Fruit fly (Drosophila melanogaster) Kc167 (cell line): ENCODE data around the gene CG11970.

Experiments used
- Myc ChIP-seq: fragments of >200 bp; optimal IDR thresholded peaks from 2 replicates; lab custom pipeline; 2017; ENCODE audit warnings: missing external identifiers
- Sin3A ChIP-seq: fragments of >200 bp; optimal IDR thresholded peaks from 2 replicates; lab custom pipeline; 2018; ENCODE audit warnings: missing external identifiers
- h ChIP-seq: fragments of >200 bp; optimal IDR thresholded peaks from 3 replicates; lab custom pipeline; 2018; ENCODE audit warnings: missing external identifiers
- insv ChIP-seq: fragments of >200 bp; optimal IDR thresholded peaks from 3 replicates; lab custom pipeline; 2018; ENCODE audit warnings: missing external identifiers
- psq ChIP-seq: fragments of >200 bp; optimal IDR thresholded peaks from 2 replicates; lab custom pipeline; 2017; ENCODE audit warnings: missing external identifiers

DNA sequence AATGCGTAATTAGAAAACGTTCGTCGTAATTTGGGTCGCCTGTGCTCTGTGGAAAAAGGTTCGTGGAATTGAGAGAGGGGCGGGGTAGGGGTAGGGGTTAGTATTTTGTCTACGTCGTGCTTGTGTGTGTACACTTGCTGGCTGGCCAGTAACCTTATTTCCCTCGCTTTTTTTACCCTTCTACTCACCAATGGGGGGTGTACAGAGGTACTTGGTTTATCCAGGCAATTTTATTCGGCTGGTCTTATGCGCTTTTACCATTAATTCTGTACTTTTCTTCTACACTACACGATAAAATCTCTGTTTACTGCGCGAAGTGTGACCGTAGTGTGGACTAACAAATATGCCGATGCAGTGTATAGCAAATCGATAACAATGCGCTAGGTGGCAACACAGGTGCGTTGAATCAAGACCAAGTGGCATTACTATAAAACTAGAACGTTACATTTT, 35.2 kb downstream of the CG11970 start, which contains the start of gene tgo:
- TF ChIP-seq h (lab: Kevin White, UChicago) (no peak), Sin3A (lab: Kevin White, UChicago) (no peak), psq (lab: Kevin White, UChicago) (no peak), Myc (lab: Kevin White, UChicago) (no peak), insv (lab: Kevin White, UChicago) (no peak)
